Worm (Caenorhabditis elegans) whole organism, young adult: Measurements from ENCODE around the gene fbxa-131.

Source experiments
- B0261.1 ChIP-seq: sonication (generic microtip); optimal IDR thresholded peaks from 2 replicates; lab custom pipeline; 2016; ENCODE audit warnings: mild to moderate bottlenecking, missing genetic modification characterization, moderate library complexity, missing compliant biosample characterization
- C17E4.6 ChIP-seq: fragments of 200-800 bp; sonication (Bioruptor generic); IDR thresholded peaks from 2 replicates; pipeline ENCODE4 v1.3.6; 2022; ENCODE audit warnings: missing genetic modification reagents, missing genetic modification characterization, missing compliant biosample characterization
- F37B4.10 ChIP-seq: fragments of 200-800 bp; sonication (Bioruptor generic); IDR thresholded peaks from 2 replicates; pipeline ENCODE4 v1.3.6; 2022; ENCODE audit warnings: missing genetic modification characterization, missing compliant biosample characterization
- T07F8.4 ChIP-seq: sonication (generic microtip); optimal IDR thresholded peaks from 2 replicates; lab custom pipeline; 2016; ENCODE audit warnings: mild to moderate bottlenecking, missing genetic modification characterization, moderate library complexity, missing compliant biosample characterization
- Y53F4B.3 ChIP-seq: fragments of 200-800 bp; sonication (Bioruptor generic); IDR thresholded peaks from 2 replicates; pipeline ENCODE4 v1.3.6; 2022; ENCODE audit warnings: missing genetic modification reagents, missing genetic modification characterization, missing compliant biosample characterization
- Y53G8AR.9 ChIP-seq: fragments of 200-800 bp; sonication (Bioruptor generic); conservative IDR thresholded peaks from 2 replicates; pipeline ENCODE4 v1.3.6; 2022; ENCODE audit warnings: missing genetic modification reagents, missing genetic modification characterization, missing compliant biosample characterization
- attf-5 ChIP-seq: fragments of 200-800 bp; sonication (Bioruptor generic); optimal IDR thresholded peaks from 2 replicates; lab custom pipeline; 2018; ENCODE audit warnings: mild to moderate bottlenecking, missing genetic modification characterization, missing compliant biosample characterization
- ceh-27 ChIP-seq: fragments of 200-800 bp; sonication (Bioruptor generic); optimal IDR thresholded peaks from 2 replicates; lab custom pipeline; 2018; ENCODE audit warnings: mild to moderate bottlenecking, missing genetic modification characterization, moderate library complexity, missing compliant biosample characterization
- ceh-58 ChIP-seq: fragments of 200-800 bp; sonication (Bioruptor generic); IDR thresholded peaks from 2 replicates; pipeline ENCODE4 v1.3.6; 2022; ENCODE audit warnings: missing genetic modification characterization, missing compliant biosample characterization
- die-1 ChIP-seq: sonication (generic microtip); optimal IDR thresholded peaks from 2 replicates; lab custom pipeline; 2016; ENCODE audit warnings: missing genotype, mild to moderate bottlenecking, missing genetic modification characterization, missing compliant biosample characterization
- dox-1 ChIP-seq: fragments of 200-800 bp; sonication (Bioruptor generic); IDR thresholded peaks from 2 replicates; pipeline ENCODE4 v1.3.6; 2022; ENCODE audit warnings: missing genetic modification reagents, missing genetic modification characterization, missing compliant biosample characterization
- dpff-1 ChIP-seq: sonication (generic microtip); optimal IDR thresholded peaks from 2 replicates; lab custom pipeline; 2017; ENCODE audit warnings: mild to moderate bottlenecking, missing genetic modification characterization, missing compliant biosample characterization
- egl-18 ChIP-seq: fragments of 200-800 bp; sonication (Bioruptor generic); IDR thresholded peaks from 2 replicates; pipeline ENCODE4 v1.3.6; 2022; ENCODE audit warnings: missing genetic modification reagents, missing genetic modification characterization, missing compliant biosample characterization
- egl-44 ChIP-seq: fragments of 200-800 bp; sonication (Bioruptor generic); IDR thresholded peaks from 2 replicates; pipeline ENCODE4 v1.3.6; 2022; ENCODE audit warnings: missing genetic modification reagents, missing genetic modification characterization, missing compliant biosample characterization
- ets-4 ChIP-seq: fragments of 200-800 bp; sonication (Bioruptor generic); optimal IDR thresholded peaks from 2 replicates; lab custom pipeline; 2018; ENCODE audit warnings: mild to moderate bottlenecking, missing genetic modification characterization, missing compliant biosample characterization
- hmg-1.2 ChIP-seq: fragments of 200-800 bp; sonication (Bioruptor generic); IDR thresholded peaks from 2 replicates; pipeline ENCODE4 v1.3.6; 2022; ENCODE audit warnings: missing genetic modification reagents, missing genetic modification characterization, missing compliant biosample characterization
- lag-1 ChIP-seq: fragments of 200-800 bp; sonication (Bioruptor generic); IDR thresholded peaks from 2 replicates; pipeline ENCODE4 v1.3.6; 2022; ENCODE audit warnings: missing genetic modification reagents, missing genetic modification characterization, missing compliant biosample characterization
- lin-35 ChIP-seq, 3 experiments: fragments of 150-350 bp in 2 of 3; sonication (generic microtip) in 1 of 3; optimal IDR thresholded peaks; 2 replicates each; lab custom pipeline; 2014 to 2018; ENCODE audit warnings: missing biosample characterization in 3 of 3, missing genetic modification characterization in 3 of 3, missing genetic modification reagents in 3 of 3
- lin-40 ChIP-seq: sonication (generic microtip); optimal IDR thresholded peaks from 2 replicates; lab custom pipeline; 2016; ENCODE audit warnings: missing genetic modification characterization, mild to moderate bottlenecking, missing compliant biosample characterization, missing genotype, missing genetic modification reagents
- lsl-1 ChIP-seq: fragments of 200-800 bp; sonication (Bioruptor generic); optimal IDR thresholded peaks from 2 replicates; lab custom pipeline; 2018; ENCODE audit warnings: mild to moderate bottlenecking, missing genetic modification characterization, moderate library complexity, missing compliant biosample characterization
- madf-10 ChIP-seq: sonication (generic microtip); optimal IDR thresholded peaks from 2 replicates; lab custom pipeline; 2016; ENCODE audit warnings: mild to moderate bottlenecking, missing genetic modification characterization, missing compliant biosample characterization
- madf-3 ChIP-seq: fragments of 200-800 bp; sonication (Bioruptor generic); IDR thresholded peaks from 2 replicates; pipeline ENCODE4 v1.3.6; 2022; ENCODE audit warnings: missing genetic modification reagents, missing genetic modification characterization, missing compliant biosample characterization
- mcd-1 ChIP-seq: fragments of 200-800 bp; sonication (Bioruptor generic); IDR thresholded peaks from 2 replicates; pipeline ENCODE4 v1.3.6; 2022; ENCODE audit warnings: missing genetic modification reagents, missing genetic modification characterization, missing compliant biosample characterization
- nfya-1 ChIP-seq: sonication (generic microtip); optimal IDR thresholded peaks from 2 replicates; lab custom pipeline; 2017; ENCODE audit warnings: antibody characterized with exemption, missing compliant biosample characterization, missing genetic modification characterization, borderline replicate concordance; ENCODE audit not compliant: insufficient read depth
- nfyb-1 ChIP-seq: fragments of 200-800 bp; sonication (Bioruptor generic); IDR thresholded peaks from 2 replicates; pipeline ENCODE4 v1.3.6; 2022; ENCODE audit warnings: missing genetic modification reagents, missing genetic modification characterization, missing compliant biosample characterization
- nhr-120 ChIP-seq: fragments of 200-800 bp; sonication (Bioruptor generic); IDR thresholded peaks from 2 replicates; pipeline ENCODE4 v1.3.6; 2022; ENCODE audit warnings: missing genetic modification characterization, missing compliant biosample characterization
- nhr-90 ChIP-seq: sonication (generic microtip); optimal IDR thresholded peaks from 2 replicates; lab custom pipeline; 2016; ENCODE audit warnings: missing genotype, mild to moderate bottlenecking, missing genetic modification characterization, missing compliant biosample characterization
- pbrm-1 ChIP-seq: fragments of 200-800 bp; sonication (Bioruptor generic); IDR thresholded peaks from 2 replicates; pipeline ENCODE4 v1.3.6; 2022; ENCODE audit warnings: missing genetic modification reagents, missing genetic modification characterization, missing compliant biosample characterization
- pha-4 ChIP-seq: fragments of 150-350 bp; sonication (generic microtip); optimal IDR thresholded peaks from 2 replicates; lab custom pipeline; 2014; ENCODE audit warnings: missing biosample characterization, missing genetic modification reagents, missing genetic modification characterization
- rcor-1 ChIP-seq: fragments of 200-800 bp; sonication (Bioruptor generic); IDR thresholded peaks from 2 replicates; pipeline ENCODE4 v1.3.6; 2022; ENCODE audit warnings: missing genetic modification reagents, missing genetic modification characterization, missing compliant biosample characterization
- sea-2 ChIP-seq: fragments of 200-800 bp; sonication (Bioruptor generic); IDR thresholded peaks from 2 replicates; pipeline ENCODE4 v1.3.6; 2022; ENCODE audit warnings: missing genetic modification characterization, missing compliant biosample characterization
- snpc-1.3 ChIP-seq: sonication (generic microtip); optimal IDR thresholded peaks from 2 replicates; lab custom pipeline; 2017; ENCODE audit warnings: missing genetic modification characterization, mild to moderate bottlenecking, missing compliant biosample characterization, antibody characterized with exemption, moderate library complexity, missing genotype, missing genetic modification reagents; ENCODE audit not compliant: insufficient read depth
- sptf-2 ChIP-seq: fragments of 200-800 bp; sonication (Bioruptor generic); optimal IDR thresholded peaks from 2 replicates; lab custom pipeline; 2018; ENCODE audit warnings: mild to moderate bottlenecking, missing genetic modification characterization, missing compliant biosample characterization
- tlf-1 ChIP-seq: fragments of 200-800 bp; sonication (Bioruptor generic); optimal IDR thresholded peaks from 2 replicates; lab custom pipeline; 2018; ENCODE audit warnings: mild to moderate bottlenecking, missing genetic modification characterization, missing compliant biosample characterization
- unc-130 ChIP-seq: sonication (generic microtip); optimal IDR thresholded peaks from 2 replicates; lab custom pipeline; 2016; ENCODE audit warnings: missing genetic modification reagents, missing genetic modification characterization, missing compliant biosample characterization
- ztf-18 ChIP-seq: sonication (generic microtip); optimal IDR thresholded peaks from 2 replicates; lab custom pipeline; 2016; ENCODE audit warnings: missing genotype, mild to moderate bottlenecking, missing genetic modification characterization, missing compliant biosample characterization
- ztf-28 ChIP-seq: fragments of 200-800 bp; sonication (Bioruptor generic); IDR thresholded peaks from 2 replicates; pipeline ENCODE4 v1.3.6; 2022; ENCODE audit warnings: missing genetic modification reagents, missing genetic modification characterization, missing compliant biosample characterization
- ztf-6 ChIP-seq: fragments of 200-800 bp; sonication (Bioruptor generic); IDR thresholded peaks from 2 replicates; pipeline ENCODE4 v1.3.6; 2022; ENCODE audit warnings: missing genetic modification reagents, missing genetic modification characterization, missing compliant biosample characterization

fbxa-131 gene

DNA sequence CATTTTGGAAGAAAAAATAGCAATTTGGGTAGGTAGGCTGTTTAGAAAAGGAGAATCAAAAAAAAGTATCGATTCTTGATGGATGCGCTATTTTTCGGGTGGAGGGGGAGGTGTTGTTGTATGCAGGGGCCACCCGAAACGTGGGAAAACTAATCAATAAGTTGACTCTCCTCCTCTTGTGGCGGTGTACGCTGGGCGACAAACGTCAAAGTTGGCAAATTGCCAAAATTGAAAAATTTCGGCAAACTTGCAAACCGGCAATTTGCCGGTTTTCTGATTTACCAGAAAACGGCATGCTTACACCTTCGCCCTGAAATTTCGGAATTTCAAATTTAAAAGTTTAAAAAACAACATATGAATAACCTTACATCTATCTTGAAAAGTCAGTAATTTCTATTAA, 2.8 kb downstream of the fbxa-131 start, which contains the start of gene W04E12.2:
Gene W04E12.2 (minus strand): TSS at position 101 of the 400 bp plus-strand sequence.
- TF ChIP-seq attf-5 (GFP tag; lab: Kevin White, UChicago): no peak
- no peak for TF ChIP-seq sptf-2 (GFP tag; lab: Kevin White, UChicago)
- no peak for TF ChIP-seq ztf-6 (GFP tag; lab: Robert Waterston, UW)
- no peak for TF ChIP-seq mcd-1 (GFP tag; lab: Robert Waterston, UW)
- TF ChIP-seq Y53G8AR.9: no peak
- TF ChIP-seq ztf-18: no peak
- TF ChIP-seq nhr-90 (tag; lab: Kevin White, UChicago): no peak
- no peak for TF ChIP-seq nfya-1 (tag; lab: Kevin White, UChicago)
- no peak for TF ChIP-seq unc-130 (GFP tag; lab: Kevin White, UChicago)
- TF ChIP-seq dox-1 (GFP tag; lab: Robert Waterston, UW): no peak
- no peak for TF ChIP-seq hmg-1.2 (GFP tag; lab: Robert Waterston, UW)
- no peak for TF ChIP-seq die-1 (tag; lab: Kevin White, UChicago)
- TF ChIP-seq tlf-1 (GFP tag; lab: Kevin White, UChicago): no peak
- TF ChIP-seq madf-3 (GFP tag; lab: Robert Waterston, UW): no peak
- TF ChIP-seq Y53F4B.3 (GFP tag; lab: Robert Waterston, UW): no peak
- no peak for TF ChIP-seq egl-44

ce11 chrV:19741651-19742050, 3.4 kb downstream of the fbxa-131 start, which contains the start of gene W04E12.3:
Gene W04E12.3 (plus strand): TSS chrV:19741951.
- no peak for TF ChIP-seq lin-40
- no peak for TF ChIP-seq Y53G8AR.9
- no peak for TF ChIP-seq sea-2 (GFP tag; lab: Robert Waterston, UW)
- TF ChIP-seq snpc-1.3: no peak
- no peak for TF ChIP-seq dpff-1 (tag; lab: Kevin White, UChicago)
- no peak for TF ChIP-seq T07F8.4 (tag; lab: Kevin White, UChicago)
- no peak for TF ChIP-seq nhr-120 (GFP tag; lab: Robert Waterston, UW)
- no peak for TF ChIP-seq ceh-58
- TF ChIP-seq madf-10: no peak
- no peak for TF ChIP-seq pha-4 (tag; lab: Kevin White, UChicago)
- TF ChIP-seq pbrm-1: no peak
- TF ChIP-seq nhr-90 (tag; lab: Kevin White, UChicago): no peak
- no peak for TF ChIP-seq B0261.1 (tag; lab: Kevin White, UChicago)
- TF ChIP-seq C17E4.6: no peak
- no peak for TF ChIP-seq nfya-1 (tag; lab: Kevin White, UChicago)
- TF ChIP-seq lag-1 (GFP tag; lab: Robert Waterston, UW): no peak
- TF ChIP-seq ztf-28: no peak
- no peak for TF ChIP-seq egl-18 (GFP tag; lab: Robert Waterston, UW)
- TF ChIP-seq rcor-1 (GFP tag; lab: Robert Waterston, UW): no peak
- no peak for TF ChIP-seq lsl-1 (GFP tag; lab: Kevin White, UChicago)

DNA sequence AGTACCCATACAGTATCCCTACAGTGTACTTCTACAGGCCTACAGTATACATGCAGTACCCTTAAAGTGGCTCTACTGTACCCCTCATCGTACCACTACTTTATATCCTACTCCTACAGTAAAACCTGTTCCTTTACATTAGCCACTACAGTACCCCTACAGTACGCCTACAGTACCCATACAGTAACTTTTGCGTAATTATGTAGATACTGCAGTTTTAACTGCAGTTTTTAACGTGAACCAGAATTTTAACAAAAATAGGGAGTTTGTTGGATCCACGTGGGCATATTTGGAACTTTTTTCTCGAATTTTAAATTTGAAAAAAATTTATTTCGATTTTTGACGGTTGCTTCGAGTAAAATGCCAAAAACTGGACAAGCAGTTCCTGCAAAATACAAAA, 5.1 kb downstream of the fbxa-131 start, which contains the start of gene W04E12.4:
Gene W04E12.4 (plus strand): TSS at position 301 of the 400 bp plus-strand sequence.
- TF ChIP-seq nfyb-1: no peak
- no peak for TF ChIP-seq F37B4.10 (GFP tag; lab: Robert Waterston, UW)
- no peak for TF ChIP-seq ceh-27 (GFP tag; lab: Kevin White, UChicago)
- no peak for TF ChIP-seq ets-4
- no peak for TF ChIP-seq madf-10
- no peak for TF ChIP-seq lin-35 (GFP tag; optimal IDR thresholded peaks at IDR 0.05; lab: Kevin White, UChicago)
